Worm (Caenorhabditis elegans) whole organism, L3 larva: ENCODE measurements around the gene F38C2.4.

Experiments
- ZK546.5 ChIP-seq: sonication (generic microtip); optimal IDR thresholded peaks from 2 replicates; lab custom pipeline; 2017; ENCODE audit warnings: missing biosample characterization, missing genetic modification characterization
- ceh-82 ChIP-seq: fragments of 150-350 bp; optimal IDR thresholded peaks from 2 replicates; lab custom pipeline; 2014; ENCODE audit warnings: missing biosample characterization, missing genetic modification characterization
- elt-3 ChIP-seq, 3 experiments: fragments of 150-350 bp in 1 of 3; sonication (generic microtip) in 2 of 3; optimal IDR thresholded peaks; 2 replicates in 2 of 3; 4 replicates in 1 of 3; lab custom pipeline; 2014 to 2017; ENCODE audit warnings: missing biosample characterization in 3 of 3, missing genetic modification characterization in 3 of 3
- jun-1 ChIP-seq: fragments of 150-350 bp; optimal IDR thresholded peaks from 2 replicates; lab custom pipeline; 2014; ENCODE audit warnings: missing biosample characterization, missing genetic modification reagents, missing genetic modification characterization
- nhr-28 ChIP-seq: fragments of 150-350 bp; optimal IDR thresholded peaks from 2 replicates; lab custom pipeline; 2014; ENCODE audit warnings: missing biosample characterization, missing genetic modification characterization
- pqm-1 ChIP-seq: fragments of 150-350 bp; optimal IDR thresholded peaks from 2 replicates; lab custom pipeline; 2017; ENCODE audit warnings: missing biosample characterization, missing genetic modification characterization, inconsistent platforms
- skn-1 ChIP-seq: fragments of 150-350 bp; optimal IDR thresholded peaks from 2 replicates; lab custom pipeline; 2014; ENCODE audit warnings: missing biosample characterization, missing genetic modification characterization
- snpc-4 ChIP-seq: fragments of 150-350 bp; optimal IDR thresholded peaks from 2 replicates; lab custom pipeline; 2014; ENCODE audit warnings: missing biosample characterization, missing genetic modification characterization
- unc-39 ChIP-seq: sonication (generic microtip); optimal IDR thresholded peaks from 4 replicates; lab custom pipeline; 2017; ENCODE audit warnings: missing biosample characterization, missing genetic modification characterization
- ztf-4 ChIP-seq: fragments of 150-350 bp; optimal IDR thresholded peaks from 2 replicates; lab custom pipeline; 2014; ENCODE audit warnings: missing biosample characterization, missing genetic modification characterization

ce11 chrIV:16280614-16281013 lies 9.6 kb downstream of the F38C2.4 start, which contains the start of gene clec-191:
- TF ChIP-seq snpc-4 (tag; lab: Kevin White, UChicago) (no peak), pqm-1 (no peak), ceh-82 (tag; lab: Kevin White, UChicago) (no peak), nhr-28 (tag; lab: Kevin White, UChicago) (no peak), ZK546.5 (tag; lab: Kevin White, UChicago) (no peak), ztf-4 (tag; lab: Kevin White, UChicago) (no peak), skn-1 (no peak), jun-1 (tag; lab: Kevin White, UChicago) (no peak), unc-39 (tag; lab: Kevin White, UChicago) (no peak), elt-3 (tag; optimal IDR thresholded peaks at IDR 0.05; lab: Kevin White, UChicago) (no peak)
